Fruit fly (Drosophila melanogaster) whole organism, pupa: Measurements from ENCODE around the gene kek4.
"Not testable (repeated sequence)": the region's sequence is repeated elsewhere in the genome, so short reads cannot be mapped to it uniquely, and the experiment has no call there.

Experiments used
- CG10348 ChIP-seq: fragments of 200-800 bp; sonication (Bioruptor generic); IDR thresholded peaks from 2 replicates; pipeline ENCODE4 v1.3.6; 2022; ENCODE audit warnings: missing biosample characterization, missing genetic modification characterization
- CG12605 ChIP-seq: fragments of 200-800 bp; sonication (Bioruptor generic); IDR thresholded peaks from 2 replicates; pipeline ENCODE4 v1.3.6; 2022; ENCODE audit warnings: missing biosample characterization, missing genetic modification characterization
- CG14655 ChIP-seq: fragments of 200-800 bp; sonication (Bioruptor generic); optimal IDR thresholded peaks from 3 replicates; lab custom pipeline; 2017; ENCODE audit warnings: mild to moderate bottlenecking, missing biosample characterization, missing genetic modification reagents, missing genetic modification characterization
- CG8159 ChIP-seq: fragments of 200-800 bp; sonication (Bioruptor generic); optimal IDR thresholded peaks from 3 replicates; lab custom pipeline; 2018; ENCODE audit warnings: missing biosample characterization, mild to moderate bottlenecking, missing genetic modification characterization, moderate library complexity
- CG8301 ChIP-seq: fragments of 200-800 bp; sonication (Bioruptor generic); optimal IDR thresholded peaks from 2 replicates; lab custom pipeline; 2018; ENCODE audit warnings: missing biosample characterization, mild to moderate bottlenecking, missing genetic modification characterization
- EcR ChIP-seq: fragments of 200-800 bp; sonication (Bioruptor generic); optimal IDR thresholded peaks from 3 replicates; lab custom pipeline; 2019; ENCODE audit warnings: missing biosample characterization, missing genetic modification characterization, mild to moderate bottlenecking, moderate library complexity, missing genetic modification reagents
- Ets98B ChIP-seq: fragments of 200-800 bp; sonication (Bioruptor generic); IDR thresholded peaks from 2 replicates; pipeline ENCODE4 v1.3.6; 2022; ENCODE audit warnings: missing biosample characterization, missing genetic modification characterization
- fd96Ca ChIP-seq: fragments of 200-800 bp; sonication (Bioruptor generic); IDR thresholded peaks from 3 replicates; pipeline ENCODE4 v1.3.6; 2022; ENCODE audit warnings: missing biosample characterization, missing genetic modification characterization

DNA sequence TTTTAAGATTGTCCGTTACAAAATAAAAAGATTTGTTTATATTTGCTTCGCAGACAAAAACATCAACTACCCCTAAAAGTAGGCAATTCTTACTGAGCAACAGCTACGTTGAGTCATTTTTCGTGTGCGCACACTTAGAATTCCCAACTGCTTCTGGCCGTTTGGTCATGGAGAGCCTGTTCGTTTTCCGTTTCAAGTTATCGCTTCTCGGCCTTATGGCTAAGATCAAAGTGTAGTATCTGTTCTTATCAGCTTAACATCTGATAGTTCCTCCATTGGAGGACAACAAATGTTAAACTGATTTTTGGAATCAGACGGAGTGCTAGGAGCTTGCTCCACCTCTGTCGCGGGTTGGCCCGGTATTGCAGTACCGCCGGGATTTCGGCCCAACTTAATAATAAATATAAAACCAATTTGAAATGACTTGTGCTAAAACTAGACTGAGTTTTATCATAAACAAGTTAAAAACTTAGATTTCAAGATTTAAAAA lies 535 bp upstream of the kek4 start:
- not testable (repeated sequence) for TF ChIP-seq EcR (GFP tag; lab: Kevin White, UChicago); fd96Ca (GFP tag; lab: Robert Waterston, UW); CG12605 (GFP tag; lab: Robert Waterston, UW); CG14655 (GFP tag; lab: Kevin White, UChicago); CG8301 (tag; lab: Kevin White, UChicago); CG10348 (GFP tag; lab: Robert Waterston, UW); CG8159 (tag; lab: Kevin White, UChicago)
- TF ChIP-seq Ets98B (GFP tag; lab: Robert Waterston, UW) = 0 out of 2 replicates have a peak, but pooled peaks have one; percentile 42
